Worm (Caenorhabditis elegans) whole organism, L4/young adult: Measurements from ENCODE around the gene F13A2.10.

Source experiments
- dao-5 ChIP-seq: sonication (generic microtip); optimal IDR thresholded peaks from 2 replicates; lab custom pipeline; 2016; ENCODE audit warnings: missing genotype, missing genetic modification characterization, moderate library complexity, missing compliant biosample characterization
- him-1 ChIP-seq: sonication (generic microtip); optimal IDR thresholded peaks from 2 replicates; lab custom pipeline; 2016; ENCODE audit warnings: missing genotype, missing genetic modification reagents, missing genetic modification characterization, missing compliant biosample characterization

DNA sequence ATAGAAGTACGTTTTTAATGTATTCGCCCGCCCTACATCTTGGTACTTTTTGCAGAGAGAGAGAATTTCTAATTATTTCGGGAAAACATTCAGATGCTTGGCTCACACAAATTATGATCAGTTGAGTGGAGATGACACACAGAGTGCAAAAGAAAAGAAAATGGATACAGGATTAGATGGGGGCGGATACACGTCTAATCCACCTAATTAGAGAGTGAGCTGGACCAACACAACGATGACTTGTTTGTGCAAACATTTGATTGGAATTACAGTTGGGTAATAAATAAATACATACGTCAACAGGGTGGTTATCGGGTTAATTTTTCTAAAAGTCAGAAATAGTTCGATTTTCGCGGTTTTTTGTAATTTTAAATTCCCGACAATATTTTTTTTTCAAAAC is 26.9 kb downstream of the F13A2.10 start:
- TF ChIP-seq dao-5: no peak
- TF ChIP-seq him-1: no peak
